Worm (Caenorhabditis elegans) whole organism, L1 larva: ENCODE data around the gene col-123.

Experiments
- Y116A8C.19 ChIP-seq: sonication (generic microtip); optimal IDR thresholded peaks from 2 replicates; lab custom pipeline; 2016; ENCODE audit warnings: missing compliant biosample characterization, missing genetic modification characterization, borderline replicate concordance
- ceh-90 ChIP-seq: sonication (generic microtip); optimal IDR thresholded peaks from 2 replicates; lab custom pipeline; 2016; ENCODE audit warnings: missing genetic modification characterization, missing compliant biosample characterization
- dpl-1 ChIP-seq, 3 experiments: fragments of 150-350 bp in 2 of 3; sonication (generic microtip) in 1 of 3; optimal IDR thresholded peaks; 2 replicates each; lab custom pipeline; 2014 to 2017; ENCODE audit warnings: missing biosample characterization in 3 of 3, missing genetic modification characterization in 3 of 3, missing genetic modification reagents in 3 of 3
- efl-1 ChIP-seq, 4 experiments: fragments of 150-350 bp; optimal IDR thresholded peaks in 3 of 4; peaks in 1 of 4; 1 replicate in 1 of 4; 2 replicates in 3 of 4; lab custom pipeline; 2014; ENCODE audit warnings: missing biosample characterization in 2 of 4, missing genetic modification characterization in 2 of 4, missing genetic modification reagents in 2 of 4
- egl-27 ChIP-seq, 2 experiments: fragments of 150-350 bp in 1 of 2; sonication (generic microtip); optimal IDR thresholded peaks; 3 replicates each; lab custom pipeline; 2017 to 2018; ENCODE audit warnings: missing biosample characterization in 2 of 2, missing genetic modification characterization in 2 of 2, missing genetic modification reagents in 2 of 2
- hpl-2 ChIP-seq: fragments of 150-350 bp; optimal IDR thresholded peaks from 2 replicates; lab custom pipeline; 2014; ENCODE audit warnings: missing biosample characterization, missing genetic modification reagents, missing genetic modification characterization
- lir-3 ChIP-seq: sonication (generic microtip); optimal IDR thresholded peaks from 2 replicates; lab custom pipeline; 2016; ENCODE audit warnings: mild to moderate bottlenecking, missing genetic modification characterization, moderate library complexity, missing compliant biosample characterization; ENCODE audit not compliant: poor library complexity
- mdl-1 ChIP-seq, 2 experiments: fragments of 150-350 bp; optimal IDR thresholded peaks; 2 replicates each; lab custom pipeline; 2014 to 2017; ENCODE audit warnings: missing biosample characterization in 2 of 2, missing genetic modification characterization in 2 of 2, inconsistent platforms in 1 of 2
- pqm-1 ChIP-seq: sonication (generic microtip); optimal IDR thresholded peaks from 3 replicates; lab custom pipeline; 2017; ENCODE audit warnings: missing biosample characterization, missing genetic modification characterization
- rnt-1 ChIP-seq: sonication (generic microtip); optimal IDR thresholded peaks from 2 replicates; lab custom pipeline; 2016; ENCODE audit warnings: mild to moderate bottlenecking, missing genetic modification characterization, moderate library complexity, missing compliant biosample characterization
- snpc-4 ChIP-seq: fragments of 150-350 bp; optimal IDR thresholded peaks from 2 replicates; lab custom pipeline; 2014; ENCODE audit warnings: missing biosample characterization, missing genetic modification characterization
- sup-37 ChIP-seq: fragments of 200-800 bp; sonication (Bioruptor generic); optimal IDR thresholded peaks from 2 replicates; lab custom pipeline; 2018; ENCODE audit warnings: mild to moderate bottlenecking, missing genetic modification characterization, missing compliant biosample characterization
- tbx-2 ChIP-seq: sonication (generic microtip); optimal IDR thresholded peaks from 2 replicates; lab custom pipeline; 2016; ENCODE audit warnings: missing genetic modification characterization, missing compliant biosample characterization
- ztf-11 ChIP-seq, 2 experiments: sonication (generic microtip); optimal IDR thresholded peaks; 2 replicates each; lab custom pipeline; 2016 to 2017; ENCODE audit warnings: missing genetic modification characterization in 2 of 2, missing biosample characterization in 1 of 2, missing compliant biosample characterization in 1 of 2

ce11 chrIV:9843760-9844159, 22.0 kb downstream of the col-123 start, which contains the start of gene nspd-2:
- no peak for TF ChIP-seq mdl-1 (tag; optimal IDR thresholded peaks at IDR 0.05; lab: Kevin White, UChicago)
- TF ChIP-seq ztf-11 (tag; optimal IDR thresholded peaks at IDR 0.05; lab: Kevin White, UChicago): no peak
- TF ChIP-seq pqm-1: no peak
- TF ChIP-seq snpc-4 (tag; lab: Kevin White, UChicago): no peak
- no peak for TF ChIP-seq egl-27 (tag; optimal IDR thresholded peaks at IDR 0.05; lab: Kevin White, UChicago)
- TF ChIP-seq rnt-1 (tag; lab: Kevin White, UChicago): no peak
- no peak for TF ChIP-seq ceh-90 (tag; lab: Kevin White, UChicago)
- TF ChIP-seq tbx-2 (tag; lab: Kevin White, UChicago): no peak
- TF ChIP-seq efl-1 (optimal IDR thresholded peaks at IDR 0.05; lab: Kevin White, UChicago): no peak
- TF ChIP-seq efl-1 (GFP tag; optimal IDR thresholded peaks at IDR 0.05 in 1 of 2; lab: Kevin White, UChicago): no peak
- TF ChIP-seq lir-3 (tag; lab: Kevin White, UChicago): no peak
- no peak for TF ChIP-seq hpl-2
- TF ChIP-seq sup-37 (GFP tag; lab: Kevin White, UChicago): no peak
- no peak for TF ChIP-seq Y116A8C.19 (tag; lab: Kevin White, UChicago)
- TF ChIP-seq dpl-1 (GFP tag; optimal IDR thresholded peaks at IDR 0.05; lab: Kevin White, UChicago): no peak
